Fruit fly (Drosophila melanogaster): ENCODE results near the gene mRpS6.

- TF ChIP-seq CG7101 (tag; optimal IDR thresholded peaks at IDR 0.05) (peak; percentile 30), cic (GFP tag; optimal IDR thresholded peaks at IDR 0.05) (no peak), CG12768 (GFP tag; optimal IDR thresholded peaks at IDR 0.05) (no peak), Crg-1 (GFP tag; optimal IDR thresholded peaks at IDR 0.05) (no peak), toe (GFP tag; optimal IDR thresholded peaks at IDR 0.05) (peak; percentile 70), Clk (GFP tag; optimal IDR thresholded peaks at IDR 0.05) (peak; percentile 9), bab1 (GFP tag; optimal IDR thresholded peaks at IDR 0.05) (peak; percentile 54), CG14711 (tag; optimal IDR thresholded peaks at IDR 0.05) (no peak)
Measured at dm6 chr3L:4403180-4403769, 38.9 kb downstream of the mRpS6 start, which contains the start of gene Syx17.
